Worm (Caenorhabditis elegans): Measurements from ENCODE around the gene T25B6.5.

DNA sequence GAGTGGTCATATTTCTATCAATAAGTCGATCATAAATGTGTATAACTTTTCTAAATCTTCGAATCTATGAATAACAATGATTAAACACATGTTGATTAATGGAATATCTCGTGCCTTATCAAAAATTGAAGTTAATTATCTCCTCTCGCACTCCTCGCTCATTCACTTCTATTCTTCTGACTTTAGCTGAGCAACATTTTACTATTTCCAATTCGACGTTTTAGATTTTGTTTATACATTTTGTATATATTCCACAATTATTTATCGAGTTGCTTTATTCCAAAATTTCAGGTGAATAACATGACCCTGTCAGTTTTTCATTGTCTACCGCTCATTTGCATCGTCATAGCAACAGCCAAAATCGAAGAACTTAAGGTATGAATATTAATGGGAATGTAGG is 5.8 kb upstream of the T25B6.5 start, which contains the start of gene T25B6.3:
- TF ChIP-seq ztf-4 (tag; optimal IDR thresholded peaks at IDR 0.05) = no peak
- no peak for TF ChIP-seq fkh-10 (GFP tag; optimal IDR thresholded peaks at IDR 0.05)
- no peak for TF ChIP-seq ama-1 (optimal IDR thresholded peaks at IDR 0.05)
- TF ChIP-seq ceh-82 (tag; optimal IDR thresholded peaks at IDR 0.05) = no peak
- TF ChIP-seq nhr-76 (tag; optimal IDR thresholded peaks at IDR 0.05) = no peak
- TF ChIP-seq jun-1 (tag; optimal IDR thresholded peaks at IDR 0.05) = no peak

Measured in whole organism, L3 larva.